Fruit fly (Drosophila melanogaster): ENCODE data around the gene CG31820.

CG31820 gene

dm6 chr2L:16006179-16006578, at the start of gene CG31820:
Gene CG31820, minus strand, starts transcription at chr2L:16006279.
- TF ChIP-seq pan (optimal IDR thresholded peaks at IDR 0.05), result no peak
- TF ChIP-seq psq (optimal IDR thresholded peaks at IDR 0.05), result no peak
- no peak for TF ChIP-seq CG8478 (optimal IDR thresholded peaks at IDR 0.05)
- no peak for TF ChIP-seq usp (GFP tag; optimal IDR thresholded peaks at IDR 0.05)
- TF ChIP-seq EcR (GFP tag; optimal IDR thresholded peaks at IDR 0.05), result no peak
- no peak for TF ChIP-seq Dll (optimal IDR thresholded peaks at IDR 0.05)

dm6 chr2L:16049647-16050046, 43.6 kb upstream of the CG31820 start, which contains the start of gene beat-Ia:
Gene beat-Ia, plus strand, starts transcription at chr2L:16049965.
- no peak for TF ChIP-seq EcR (GFP tag; optimal IDR thresholded peaks at IDR 0.05)
- no peak for TF ChIP-seq pan (optimal IDR thresholded peaks at IDR 0.05)
- TF ChIP-seq CG8478 (optimal IDR thresholded peaks at IDR 0.05), result no peak
- TF ChIP-seq Dll (optimal IDR thresholded peaks at IDR 0.05), result no peak
- TF ChIP-seq psq (optimal IDR thresholded peaks at IDR 0.05), result no peak
- no peak for TF ChIP-seq usp (GFP tag; optimal IDR thresholded peaks at IDR 0.05)

dm6 chr2L:16042385-16043071, 36.4 kb upstream of the CG31820 start:
- TF ChIP-seq usp (GFP tag; optimal IDR thresholded peaks at IDR 0.05) (no peak), EcR (GFP tag; optimal IDR thresholded peaks at IDR 0.05) (no peak), psq (optimal IDR thresholded peaks at IDR 0.05) (no peak), CG8478 (optimal IDR thresholded peaks at IDR 0.05) (no peak), pan (optimal IDR thresholded peaks at IDR 0.05) (no peak), Dll (optimal IDR thresholded peaks at IDR 0.05) (no peak)

- no peak for TF ChIP-seq pan (optimal IDR thresholded peaks at IDR 0.05)
- TF ChIP-seq psq (optimal IDR thresholded peaks at IDR 0.05), result no peak
- no peak for TF ChIP-seq EcR (GFP tag; optimal IDR thresholded peaks at IDR 0.05)
- TF ChIP-seq usp (GFP tag; optimal IDR thresholded peaks at IDR 0.05), result no peak
- TF ChIP-seq Dll (optimal IDR thresholded peaks at IDR 0.05), result no peak
- TF ChIP-seq CG8478 (optimal IDR thresholded peaks at IDR 0.05), result no peak
Observed at dm6 chr2L:16041727-16042126, 35.6 kb upstream of the CG31820 start, which contains the start of the genes BicC and CG45084. Gene BicC, plus strand, starts transcription at chr2L:16042047. Gene CG45084, plus strand, starts transcription at chr2L:16042047.

dm6 chr2L:16040255-16040654, 34.2 kb upstream of the CG31820 start:
- no peak for TF ChIP-seq psq (optimal IDR thresholded peaks at IDR 0.05)
- TF ChIP-seq Dll (optimal IDR thresholded peaks at IDR 0.05), result no peak
- TF ChIP-seq EcR (GFP tag; optimal IDR thresholded peaks at IDR 0.05), result no peak

- TF ChIP-seq psq (optimal IDR thresholded peaks at IDR 0.05), result no peak
- TF ChIP-seq EcR (GFP tag; optimal IDR thresholded peaks at IDR 0.05), result no peak
- TF ChIP-seq CG8478 (optimal IDR thresholded peaks at IDR 0.05), result no peak
- no peak for TF ChIP-seq pan (optimal IDR thresholded peaks at IDR 0.05)
- TF ChIP-seq Dll (optimal IDR thresholded peaks at IDR 0.05), result no peak
- TF ChIP-seq usp (GFP tag; optimal IDR thresholded peaks at IDR 0.05), result no peak
Observed at dm6 chr2L:16026693-16027092, 20.6 kb upstream of the CG31820 start.

dm6 chr2L:16004025-16004424, 2.1 kb downstream of the CG31820 start, which contains the start of the genes CG13245 and CG43816:
Gene CG13245, plus strand, starts transcription at chr2L:16004325.
Gene CG43816, plus strand, starts transcription at chr2L:16004325.
- TF ChIP-seq Dll (optimal IDR thresholded peaks at IDR 0.05), result no peak
- TF ChIP-seq CG8478 (optimal IDR thresholded peaks at IDR 0.05), result no peak
- no peak for TF ChIP-seq usp (GFP tag; optimal IDR thresholded peaks at IDR 0.05)
- no peak for TF ChIP-seq EcR (GFP tag; optimal IDR thresholded peaks at IDR 0.05)
- TF ChIP-seq pan (optimal IDR thresholded peaks at IDR 0.05), result no peak
- TF ChIP-seq psq (optimal IDR thresholded peaks at IDR 0.05), result no peak

dm6 chr2L:16003541-16003940, 2.5 kb downstream of the CG31820 start, which contains the start of gene CG34167:
Gene CG34167, minus strand, starts transcription at chr2L:16003641.
- TF ChIP-seq pan (optimal IDR thresholded peaks at IDR 0.05) (no peak), Dll (optimal IDR thresholded peaks at IDR 0.05) (no peak), psq (optimal IDR thresholded peaks at IDR 0.05) (no peak), usp (GFP tag; optimal IDR thresholded peaks at IDR 0.05) (no peak), CG8478 (optimal IDR thresholded peaks at IDR 0.05) (no peak), EcR (GFP tag; optimal IDR thresholded peaks at IDR 0.05) (no peak)

dm6 chr2L:16000199-16000598, 5.9 kb downstream of the CG31820 start, which contains the start of gene beat-Ic:
Gene beat-Ic, plus strand, starts transcription at chr2L:16000291.
- no peak for TF ChIP-seq psq (optimal IDR thresholded peaks at IDR 0.05)
- TF ChIP-seq usp (GFP tag; optimal IDR thresholded peaks at IDR 0.05), result no peak
- TF ChIP-seq CG8478 (optimal IDR thresholded peaks at IDR 0.05), result no peak
- TF ChIP-seq EcR (GFP tag; optimal IDR thresholded peaks at IDR 0.05), result no peak
- TF ChIP-seq pan (optimal IDR thresholded peaks at IDR 0.05), result no peak
- TF ChIP-seq Dll (optimal IDR thresholded peaks at IDR 0.05), result no peak

dm6 chr2L:15979186-15979585, 26.9 kb downstream of the CG31820 start, which contains the start of gene CG10839:
Gene CG10839, plus strand, starts transcription at chr2L:15979486.
- TF ChIP-seq usp (GFP tag; optimal IDR thresholded peaks at IDR 0.05) (no peak), CG8478 (optimal IDR thresholded peaks at IDR 0.05) (no peak)

- no peak for TF ChIP-seq psq (optimal IDR thresholded peaks at IDR 0.05)
- no peak for TF ChIP-seq Dll (optimal IDR thresholded peaks at IDR 0.05)
- TF ChIP-seq EcR (GFP tag; optimal IDR thresholded peaks at IDR 0.05), result no peak
- TF ChIP-seq usp (GFP tag; optimal IDR thresholded peaks at IDR 0.05), result no peak
- TF ChIP-seq CG8478 (optimal IDR thresholded peaks at IDR 0.05), result no peak
- TF ChIP-seq pan (optimal IDR thresholded peaks at IDR 0.05), result no peak
Observed at dm6 chr2L:15962335-15962734, 43.7 kb downstream of the CG31820 start, which contains the start of gene beat-Ib. Gene beat-Ib, minus strand, starts transcription at chr2L:15962435.

- TF ChIP-seq CG8478 (optimal IDR thresholded peaks at IDR 0.05), result no peak
- no peak for TF ChIP-seq psq (optimal IDR thresholded peaks at IDR 0.05)
- TF ChIP-seq usp (GFP tag; optimal IDR thresholded peaks at IDR 0.05), result no peak
- no peak for TF ChIP-seq Dll (optimal IDR thresholded peaks at IDR 0.05)
- TF ChIP-seq EcR (GFP tag; optimal IDR thresholded peaks at IDR 0.05), result no peak
- TF ChIP-seq pan (optimal IDR thresholded peaks at IDR 0.05), result no peak
Observed at dm6 chr2L:15957558-15957957, 48.5 kb downstream of the CG31820 start, which contains the start of gene CG18063. Gene CG18063, plus strand, starts transcription at chr2L:15957858.

All from whole organism.